Worm (Caenorhabditis elegans): ENCODE data around the gene C51E3.6.

Gene C51E3.6

DNA sequence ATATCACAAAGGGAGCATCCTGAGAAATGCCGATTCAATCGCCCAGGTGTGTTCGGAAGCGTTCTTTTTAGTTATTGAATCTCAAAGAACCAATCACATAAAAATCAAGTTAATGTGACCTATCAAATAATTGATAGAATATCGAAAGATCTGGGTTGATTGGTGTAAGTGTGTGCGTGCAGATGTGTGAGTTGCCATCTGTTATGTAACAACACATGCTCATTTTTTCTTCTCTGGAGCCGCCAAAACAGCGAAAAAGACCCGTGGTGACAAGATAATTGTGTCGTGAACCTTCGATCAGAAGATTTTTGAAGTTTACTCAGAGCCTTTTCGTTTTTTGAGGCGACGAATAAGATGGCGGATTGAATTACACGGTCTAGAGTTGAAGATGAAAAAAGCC, 19.5 kb downstream of the C51E3.6 start:
- TF ChIP-seq W03F9.2 (tag; optimal IDR thresholded peaks at IDR 0.05): no peak
- TF ChIP-seq dao-5 (tag; optimal IDR thresholded peaks at IDR 0.05): no peak
- no peak for TF ChIP-seq him-1 (tag; optimal IDR thresholded peaks at IDR 0.05)

DNA sequence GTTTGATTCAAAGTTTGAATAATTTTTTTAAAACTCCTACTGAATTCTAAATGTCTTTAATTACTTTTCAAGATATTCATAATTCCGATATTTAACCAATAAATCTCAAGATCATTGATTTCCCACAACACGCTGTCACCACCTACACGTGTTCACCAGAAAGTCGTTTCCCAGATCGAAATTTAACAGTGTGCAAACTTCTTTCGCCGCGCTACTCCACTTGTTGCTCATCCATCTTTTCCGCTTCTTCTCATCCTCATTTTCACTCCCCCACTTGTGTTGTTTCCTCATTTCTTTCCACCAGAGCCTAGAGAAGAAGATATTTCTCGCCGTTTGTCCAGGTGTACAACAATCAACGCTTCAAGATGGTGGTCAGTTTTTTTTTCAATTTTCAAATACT, 20.6 kb downstream of the C51E3.6 start, which contains the start of gene C51E3.9:
C51E3.9 (plus strand) TSS at position 301 of the 400 bp plus-strand sequence.
- TF ChIP-seq dao-5 (tag; optimal IDR thresholded peaks at IDR 0.05) (no peak), him-1 (tag; optimal IDR thresholded peaks at IDR 0.05) (no peak), W03F9.2 (tag; optimal IDR thresholded peaks at IDR 0.05) (no peak)

DNA sequence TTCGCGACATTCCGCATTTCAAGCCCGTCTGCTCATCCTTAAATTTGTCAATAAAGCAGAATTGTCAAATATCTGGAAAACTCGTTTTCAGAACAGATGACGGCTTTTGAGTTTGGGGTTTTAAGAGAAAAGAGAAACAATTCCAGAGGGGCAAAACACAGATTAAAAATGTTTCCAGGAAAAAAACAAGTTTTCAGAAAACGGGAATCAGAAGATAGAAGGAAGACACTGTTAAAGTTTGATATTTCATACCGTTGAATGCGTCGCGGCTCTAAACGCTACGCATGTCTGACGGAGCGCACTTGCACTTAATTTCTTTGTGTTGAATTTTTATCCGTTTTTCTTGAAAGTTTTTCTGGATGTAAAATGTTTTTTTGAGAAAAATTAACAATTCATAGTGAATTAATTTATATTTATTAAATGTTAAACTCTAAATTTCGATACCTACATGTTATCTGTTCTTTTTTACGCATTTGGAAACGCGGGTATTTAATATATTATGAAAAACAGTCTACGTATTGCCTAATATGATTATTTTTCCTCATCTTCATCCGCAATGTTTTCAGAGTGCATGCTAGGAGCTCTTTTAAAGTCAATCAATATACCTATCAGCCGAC, 32.1 kb downstream of the C51E3.6 start, which contains the start of the genes C08B6.18, wdr-20 and C08B6.8:
C08B6.18 (minus strand) TSS at position 51 of the 617 bp plus-strand sequence.
wdr-20 (minus strand) TSS at position 82 of the 617 bp plus-strand sequence.
C08B6.8 (plus strand) TSS at position 567 of the 617 bp plus-strand sequence.
- TF ChIP-seq him-1 (tag; optimal IDR thresholded peaks at IDR 0.05): no peak
- no peak for TF ChIP-seq dao-5 (tag; optimal IDR thresholded peaks at IDR 0.05)
- no peak for TF ChIP-seq W03F9.2 (tag; optimal IDR thresholded peaks at IDR 0.05)

DNA sequence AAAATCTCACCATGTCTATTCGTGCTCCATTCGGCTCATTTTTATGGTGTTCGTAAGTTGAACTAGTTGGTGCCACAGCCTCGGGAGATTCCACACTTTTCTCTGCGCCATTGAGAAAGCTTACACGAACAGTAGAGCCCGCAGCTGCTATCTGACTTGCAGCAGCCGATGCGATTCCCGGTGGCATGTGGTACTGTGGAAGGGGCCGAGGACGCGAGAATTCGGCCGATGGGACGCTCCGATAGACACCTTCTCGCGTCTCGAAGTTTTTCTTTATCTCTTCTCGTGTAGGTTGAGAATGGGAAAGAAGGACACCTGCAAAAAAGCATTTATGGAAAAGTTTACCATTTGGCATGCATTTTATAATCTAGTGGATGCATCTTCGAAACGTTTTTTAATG, 33.0 kb downstream of the C51E3.6 start:
- TF ChIP-seq W03F9.2 (tag; optimal IDR thresholded peaks at IDR 0.05) (no peak), him-1 (tag; optimal IDR thresholded peaks at IDR 0.05) (no peak), dao-5 (tag; optimal IDR thresholded peaks at IDR 0.05) (no peak)

DNA sequence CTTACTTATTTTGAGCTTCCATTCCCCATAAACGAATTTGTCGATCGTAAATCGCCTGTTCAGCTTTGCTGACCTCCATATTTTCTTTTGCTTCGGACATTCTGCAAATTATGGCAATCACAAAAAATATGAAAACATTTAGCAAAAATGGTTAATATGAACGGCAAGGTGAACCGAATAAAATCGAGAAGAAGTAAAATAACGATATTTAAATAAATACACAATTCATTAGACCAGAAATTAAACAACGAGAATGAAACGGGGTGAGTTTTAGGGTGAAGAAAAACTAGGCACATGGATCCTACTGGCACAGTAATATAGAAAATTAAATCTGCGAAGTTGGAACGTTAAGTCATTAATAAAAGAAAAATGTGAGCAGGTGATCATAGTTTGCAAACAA, 36.1 kb downstream of the C51E3.6 start, which contains the start of gene aos-1:
aos-1 (minus strand) TSS at position 101 of the 400 bp plus-strand sequence.
- TF ChIP-seq him-1 (tag; optimal IDR thresholded peaks at IDR 0.05): no peak
- TF ChIP-seq dao-5 (tag; optimal IDR thresholded peaks at IDR 0.05): no peak
- no peak for TF ChIP-seq W03F9.2 (tag; optimal IDR thresholded peaks at IDR 0.05)

DNA sequence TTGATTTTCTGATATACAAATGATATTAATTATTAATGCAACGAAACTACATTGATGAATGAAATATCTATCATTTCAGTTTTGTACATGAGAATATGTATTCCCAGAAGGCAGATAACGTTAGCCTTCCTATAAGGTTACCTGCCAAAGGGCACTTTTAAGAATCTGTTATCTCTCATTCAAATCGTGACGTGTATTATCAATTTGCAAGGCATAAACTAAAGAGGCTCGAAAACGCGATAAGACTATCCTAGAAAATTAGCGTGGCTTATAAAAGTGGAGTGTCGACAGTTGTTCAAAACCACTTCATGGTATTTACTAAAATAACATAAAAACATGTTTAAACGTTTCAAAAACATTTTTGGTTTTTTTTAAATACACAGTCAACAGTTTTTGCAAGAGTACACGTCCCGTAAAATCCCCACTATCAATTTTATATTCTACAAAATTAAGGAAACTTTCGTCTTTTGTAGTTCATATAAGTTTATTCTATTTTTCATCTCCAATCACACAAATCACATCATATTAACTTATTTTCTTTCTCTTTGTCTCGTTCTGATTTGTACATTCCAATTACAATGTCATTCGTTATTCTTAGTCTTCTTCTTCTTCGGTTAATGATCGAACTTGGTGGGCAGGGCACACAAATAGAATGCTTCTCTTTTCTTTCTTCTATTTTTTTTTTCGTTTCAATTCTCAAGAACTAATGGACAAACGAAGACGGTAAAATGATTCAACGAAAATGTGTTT, 41.3 kb downstream of the C51E3.6 start, which contains the start of gene C08B6.10:
C08B6.10 (plus strand) TSS at position 700 of the 750 bp plus-strand sequence.
- TF ChIP-seq him-1 (tag; optimal IDR thresholded peaks at IDR 0.05) (no peak), W03F9.2 (tag; optimal IDR thresholded peaks at IDR 0.05) (no peak), dao-5 (tag; optimal IDR thresholded peaks at IDR 0.05) (no peak)

DNA sequence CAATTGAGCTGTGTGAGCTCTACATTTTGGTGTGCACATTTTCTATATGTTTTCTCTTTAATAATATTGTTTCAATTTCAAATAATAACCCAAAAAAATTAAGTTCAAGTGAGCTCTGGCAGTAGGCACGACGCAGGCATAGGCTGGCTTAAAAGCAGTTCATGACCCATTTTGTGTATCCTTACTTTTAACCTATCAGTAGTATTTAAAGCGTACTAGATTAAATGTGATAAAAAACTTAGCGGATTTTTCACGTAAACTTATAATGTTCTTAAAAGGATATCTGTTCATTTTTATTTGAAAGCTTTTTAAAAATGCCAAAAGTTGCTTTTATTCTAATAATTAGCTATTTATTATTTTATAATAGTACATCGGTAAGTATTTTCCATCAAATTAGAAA, 42.9 kb downstream of the C51E3.6 start, which contains the start of gene C08B6.6:
C08B6.6 (plus strand) TSS at position 301 of the 400 bp plus-strand sequence.
- TF ChIP-seq him-1 (tag; optimal IDR thresholded peaks at IDR 0.05) (no peak), dao-5 (tag; optimal IDR thresholded peaks at IDR 0.05) (no peak), W03F9.2 (tag; optimal IDR thresholded peaks at IDR 0.05) (no peak)

DNA sequence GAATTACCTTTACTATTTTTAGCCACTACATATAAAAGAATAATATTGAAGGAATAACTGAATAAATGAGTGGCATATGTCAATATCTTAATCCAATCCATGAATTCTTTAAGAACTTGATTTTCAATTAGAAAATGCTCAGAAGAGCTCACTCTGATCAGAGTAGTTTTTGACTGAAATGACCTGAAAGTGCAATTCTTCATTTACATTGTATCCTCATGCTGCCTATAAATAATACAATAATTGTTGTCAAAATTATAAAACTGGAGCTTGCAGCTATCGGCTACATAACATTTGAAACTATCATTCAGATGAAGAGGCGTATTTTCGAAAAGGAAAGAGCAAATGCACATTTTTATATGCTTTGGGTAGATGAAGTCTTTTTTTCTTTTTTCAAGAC, 43.6 kb downstream of the C51E3.6 start, which contains the start of gene srxa-19:
srxa-19 (minus strand) TSS at position 101 of the 400 bp plus-strand sequence.
- TF ChIP-seq him-1 (tag; optimal IDR thresholded peaks at IDR 0.05) (no peak), dao-5 (tag; optimal IDR thresholded peaks at IDR 0.05) (no peak), W03F9.2 (tag; optimal IDR thresholded peaks at IDR 0.05) (no peak)

DNA sequence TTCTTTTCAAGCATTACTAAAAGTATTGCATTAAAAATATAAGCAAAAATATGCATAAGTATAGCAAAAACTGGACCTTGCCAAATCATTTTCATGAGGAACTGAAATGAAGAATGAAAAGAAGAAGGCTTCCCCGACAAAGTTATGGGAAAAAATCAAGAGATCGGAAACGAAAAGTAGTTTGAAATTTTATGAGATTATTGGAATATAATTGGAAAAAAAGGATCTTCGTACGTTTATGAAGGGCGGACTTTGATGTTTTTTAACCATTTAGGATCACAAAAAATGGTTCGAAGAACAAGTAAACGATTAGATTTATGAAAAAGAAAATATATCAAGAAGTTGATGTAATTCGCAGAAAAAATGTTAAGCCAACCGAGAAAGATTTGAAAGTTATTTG, 45.4 kb downstream of the C51E3.6 start, which contains the start of gene srxa-18:
srxa-18 (minus strand) TSS at position 100 of the 400 bp plus-strand sequence.
- no peak for TF ChIP-seq him-1 (tag; optimal IDR thresholded peaks at IDR 0.05)
- TF ChIP-seq dao-5 (tag; optimal IDR thresholded peaks at IDR 0.05): no peak
- no peak for TF ChIP-seq W03F9.2 (tag; optimal IDR thresholded peaks at IDR 0.05)

DNA sequence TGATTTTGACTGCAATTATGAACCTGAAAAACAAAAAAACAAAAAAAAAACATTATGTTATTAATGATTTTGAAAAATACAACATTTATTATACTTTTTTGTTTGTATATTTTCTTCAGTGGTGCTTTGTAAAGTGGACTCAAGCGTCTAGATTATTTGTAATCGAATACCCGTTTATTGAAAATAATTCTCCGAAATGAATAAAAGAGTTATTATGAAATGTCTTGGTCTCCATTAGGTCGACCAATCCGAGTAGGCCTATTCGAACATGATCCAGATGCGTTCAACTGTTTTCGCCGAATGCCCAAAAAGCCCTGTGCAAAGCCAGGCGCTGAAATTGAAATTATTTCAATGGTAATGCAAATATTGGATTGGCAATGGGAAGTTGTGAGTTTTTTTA, 48.8 kb downstream of the C51E3.6 start, which contains the start of gene C08B6.5:
C08B6.5 (plus strand) TSS at position 301 of the 400 bp plus-strand sequence.
- TF ChIP-seq dao-5 (tag; optimal IDR thresholded peaks at IDR 0.05) (no peak), W03F9.2 (tag; optimal IDR thresholded peaks at IDR 0.05) (no peak), him-1 (tag; optimal IDR thresholded peaks at IDR 0.05) (no peak)

DNA sequence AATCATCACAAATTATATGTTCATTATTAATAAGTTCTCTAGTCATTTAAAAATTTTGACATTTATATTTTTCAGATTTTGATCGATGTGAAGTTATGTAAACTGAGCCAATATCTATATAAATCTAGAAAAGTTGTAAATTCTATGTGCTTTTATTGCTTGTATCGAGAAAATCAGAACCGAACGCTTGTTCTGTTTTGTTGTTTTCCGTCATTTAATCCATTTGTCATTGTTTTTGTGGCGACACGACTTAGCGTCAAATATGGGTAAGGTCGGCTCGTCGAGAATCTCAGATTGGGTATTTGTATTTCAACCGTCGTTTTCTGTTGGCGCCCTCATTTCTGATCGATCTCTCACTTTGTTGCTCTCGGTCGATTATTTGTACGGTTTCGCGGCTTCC, 51.9 kb downstream of the C51E3.6 start, which contains the start of gene cht-5:
cht-5 (plus strand) TSS at position 301 of the 400 bp plus-strand sequence.
- TF ChIP-seq dao-5 (tag; optimal IDR thresholded peaks at IDR 0.05) (no peak), W03F9.2 (tag; optimal IDR thresholded peaks at IDR 0.05) (no peak), him-1 (tag; optimal IDR thresholded peaks at IDR 0.05) (no peak)
